Fruit fly (Drosophila melanogaster) whole organism, prepupa: ENCODE measurements around the gene CG7607.

Experiments
- Blimp-1 ChIP-seq: fragments of 200-800 bp; sonication (Bioruptor generic); optimal IDR thresholded peaks from 3 replicates; lab custom pipeline; 2017; ENCODE audit warnings: missing biosample characterization, missing genetic modification characterization, mild to moderate bottlenecking, moderate library complexity, missing genetic modification reagents
- CG10669 ChIP-seq: fragments of 200-800 bp; sonication (Bioruptor generic); optimal IDR thresholded peaks from 3 replicates; lab custom pipeline; 2018; ENCODE audit warnings: missing biosample characterization, mild to moderate bottlenecking, missing genetic modification characterization, moderate library complexity
- CG11762 ChIP-seq: fragments of 200-800 bp; sonication (Bioruptor generic); optimal IDR thresholded peaks from 3 replicates; lab custom pipeline; 2016; ENCODE audit warnings: missing biosample characterization, missing genetic modification characterization; ENCODE audit not compliant: insufficient read depth
- CG15336 ChIP-seq: fragments of 200-800 bp; sonication (Bioruptor generic); IDR thresholded peaks from 2 replicates; pipeline ENCODE4 v1.3.6; 2022; ENCODE audit warnings: missing biosample characterization, missing genetic modification characterization
- CG1621 ChIP-seq: fragments of 200-800 bp; sonication (Bioruptor generic); optimal IDR thresholded peaks from 3 replicates; lab custom pipeline; 2018; ENCODE audit warnings: missing biosample characterization, mild to moderate bottlenecking, missing genetic modification characterization
- CG16779 ChIP-seq: fragments of 200-800 bp; sonication (Bioruptor generic); optimal IDR thresholded peaks from 3 replicates; lab custom pipeline; 2017; ENCODE audit warnings: missing biosample characterization, mild to moderate bottlenecking, missing genetic modification characterization
- CG3032 ChIP-seq: fragments of 200-800 bp; optimal IDR thresholded peaks from 2 replicates; lab custom pipeline; 2019; ENCODE audit warnings: missing biosample characterization, mild to moderate bottlenecking, missing genetic modification characterization, moderate library complexity
- CG31627 ChIP-seq: fragments of 200-800 bp; sonication (Bioruptor generic); optimal IDR thresholded peaks from 3 replicates; lab custom pipeline; 2016; ENCODE audit warnings: missing biosample characterization, missing genetic modification characterization
- CG32006 ChIP-seq: fragments of 200-800 bp; sonication (Bioruptor generic); optimal IDR thresholded peaks from 3 replicates; lab custom pipeline; 2017; ENCODE audit warnings: missing biosample characterization, mild to moderate bottlenecking, missing genetic modification characterization
- CG34406 ChIP-seq: fragments of 200-800 bp; sonication (Bioruptor generic); optimal IDR thresholded peaks from 3 replicates; lab custom pipeline; 2016; ENCODE audit warnings: missing biosample characterization, missing genetic modification characterization
- CG3919 ChIP-seq: fragments of 200-800 bp; sonication (Bioruptor generic); optimal IDR thresholded peaks from 3 replicates; lab custom pipeline; 2016; ENCODE audit warnings: missing biosample characterization, missing genetic modification characterization
- CG4318 ChIP-seq: fragments of 200-800 bp; sonication (Bioruptor generic); optimal IDR thresholded peaks from 3 replicates; lab custom pipeline; 2017; ENCODE audit warnings: missing biosample characterization, mild to moderate bottlenecking, missing genetic modification characterization
- CG6163 ChIP-seq: fragments of 200-800 bp; sonication (Bioruptor generic); IDR thresholded peaks from 3 replicates; pipeline ENCODE4 v1.3.6; 2022; ENCODE audit warnings: missing biosample characterization, missing genetic modification characterization
- CG6276 ChIP-seq: fragments of 200-800 bp; sonication (Bioruptor generic); optimal IDR thresholded peaks from 2 replicates; lab custom pipeline; 2017; ENCODE audit warnings: missing biosample characterization, mild to moderate bottlenecking, missing genetic modification characterization
- CG6854 ChIP-seq: fragments of 200-800 bp; sonication (Bioruptor generic); optimal IDR thresholded peaks from 2 replicates; lab custom pipeline; 2017; ENCODE audit warnings: missing biosample characterization, mild to moderate bottlenecking, missing genetic modification characterization
- CG7368 ChIP-seq: fragments of 200-800 bp; sonication (Bioruptor generic); optimal IDR thresholded peaks from 3 replicates; lab custom pipeline; 2016; ENCODE audit warnings: missing biosample characterization, missing genetic modification characterization
- CG8119 ChIP-seq: fragments of 200-800 bp; sonication (Bioruptor generic); IDR thresholded peaks from 3 replicates; pipeline ENCODE4 v1.3.6; 2022; ENCODE audit warnings: missing biosample characterization, missing genetic modification characterization
- CG8319 ChIP-seq: fragments of 200-800 bp; sonication (Bioruptor generic); optimal IDR thresholded peaks from 3 replicates; lab custom pipeline; 2016; ENCODE audit warnings: missing biosample characterization, missing genetic modification characterization
- CG8632 ChIP-seq: fragments of 200-800 bp; sonication (Bioruptor generic); optimal IDR thresholded peaks from 3 replicates; lab custom pipeline; 2016; ENCODE audit warnings: missing biosample characterization, missing genetic modification characterization
- CG9139 ChIP-seq: fragments of 200-800 bp; sonication (Bioruptor generic); optimal IDR thresholded peaks from 3 replicates; lab custom pipeline; 2017; ENCODE audit warnings: missing biosample characterization, mild to moderate bottlenecking, missing genetic modification characterization
- Eip78C ChIP-seq: fragments of 200-800 bp; sonication (Bioruptor generic); peaks from one replicate; lab custom pipeline; 2016; ENCODE audit warnings: missing biosample characterization, missing genetic modification characterization
- Eip93F ChIP-seq: fragments of 200-800 bp; sonication (Bioruptor generic); optimal IDR thresholded peaks from 2 replicates; lab custom pipeline; 2016; ENCODE audit warnings: missing biosample characterization, mild to moderate bottlenecking, missing genetic modification characterization
- Ets21C ChIP-seq: fragments of 200-800 bp; sonication (Bioruptor generic); optimal IDR thresholded peaks from 3 replicates; lab custom pipeline; 2016; ENCODE audit warnings: missing biosample characterization, missing genetic modification characterization
- Ets96B ChIP-seq: fragments of 200-800 bp; optimal IDR thresholded peaks from 2 replicates; lab custom pipeline; 2019; ENCODE audit warnings: missing biosample characterization, mild to moderate bottlenecking, missing genetic modification characterization, moderate library complexity
- Gug ChIP-seq: fragments of 200-800 bp; sonication (Bioruptor generic); IDR thresholded peaks from 2 replicates; pipeline ENCODE4 v1.3.6; 2022; ENCODE audit warnings: missing biosample characterization, missing genetic modification characterization
- Hr38 ChIP-seq: sonication (Bioruptor generic); optimal IDR thresholded peaks from 2 replicates; lab custom pipeline; 2016; ENCODE audit warnings: missing biosample characterization, missing genetic modification characterization
- Hr4 ChIP-seq: fragments of 200-800 bp; sonication (Bioruptor generic); optimal IDR thresholded peaks from 3 replicates; lab custom pipeline; 2016; ENCODE audit warnings: missing biosample characterization, missing genetic modification characterization
- Lpt ChIP-seq: fragments of 200-800 bp; sonication (Bioruptor generic); optimal IDR thresholded peaks from 3 replicates; lab custom pipeline; 2016; ENCODE audit warnings: missing biosample characterization, missing genetic modification characterization
- Met ChIP-seq: fragments of 200-800 bp; sonication (Bioruptor generic); optimal IDR thresholded peaks from 3 replicates; lab custom pipeline; 2016; ENCODE audit warnings: missing biosample characterization, missing genetic modification characterization
- OdsH ChIP-seq: fragments of 200-800 bp; sonication (Bioruptor generic); optimal IDR thresholded peaks from 3 replicates; lab custom pipeline; 2016; ENCODE audit warnings: missing biosample characterization, missing genetic modification characterization
- Smox ChIP-seq: fragments of 200-800 bp; sonication (Bioruptor generic); optimal IDR thresholded peaks from 3 replicates; lab custom pipeline; 2016; ENCODE audit warnings: missing biosample characterization, missing genetic modification characterization
- Sox102F ChIP-seq: fragments of 200-800 bp; sonication (Bioruptor generic); optimal IDR thresholded peaks from 2 replicates; lab custom pipeline; 2016; ENCODE audit warnings: missing biosample characterization, mild to moderate bottlenecking, missing genetic modification characterization
- Sox14 ChIP-seq: fragments of 200-800 bp; sonication (Bioruptor generic); optimal IDR thresholded peaks from 3 replicates; lab custom pipeline; 2016; ENCODE audit warnings: missing biosample characterization, missing genetic modification characterization
- dac ChIP-seq: fragments of 200-800 bp; sonication (Bioruptor generic); optimal IDR thresholded peaks from 2 replicates; lab custom pipeline; 2017; ENCODE audit warnings: missing biosample characterization, mild to moderate bottlenecking, missing genetic modification characterization
- dsx ChIP-seq: fragments of 200-800 bp; optimal IDR thresholded peaks from 3 replicates; lab custom pipeline; 2019; ENCODE audit warnings: missing biosample characterization, mild to moderate bottlenecking, missing genetic modification characterization, moderate library complexity; ENCODE audit not compliant: poor library complexity, severe bottlenecking
- eg ChIP-seq: fragments of 200-800 bp; sonication (Bioruptor generic); IDR thresholded peaks from 3 replicates; pipeline ENCODE4 v1.3.6; 2022; ENCODE audit warnings: missing biosample characterization, missing genetic modification characterization
- esn ChIP-seq: fragments of 200-800 bp; sonication (Bioruptor generic); optimal IDR thresholded peaks from 2 replicates; lab custom pipeline; 2016; ENCODE audit warnings: missing biosample characterization, mild to moderate bottlenecking, missing genetic modification characterization, moderate library complexity
- fd85E ChIP-seq: fragments of 200-800 bp; sonication (Bioruptor generic); optimal IDR thresholded peaks from 3 replicates; lab custom pipeline; 2016; ENCODE audit warnings: missing biosample characterization, missing genetic modification characterization
- fkh ChIP-seq: fragments of 200-800 bp; sonication (Bioruptor generic); optimal IDR thresholded peaks from 3 replicates; lab custom pipeline; 2017; ENCODE audit warnings: missing biosample characterization, mild to moderate bottlenecking, missing genetic modification characterization, moderate library complexity
- net ChIP-seq: fragments of 200-800 bp; sonication (Bioruptor generic); optimal IDR thresholded peaks from 3 replicates; lab custom pipeline; 2016; ENCODE audit warnings: missing biosample characterization, missing genetic modification characterization
- pdm3 ChIP-seq: fragments of 200-800 bp; sonication (Bioruptor generic); optimal IDR thresholded peaks from 3 replicates; lab custom pipeline; 2016; ENCODE audit warnings: missing biosample characterization, missing genetic modification characterization
- salr ChIP-seq, 2 experiments: fragments of 200-800 bp; sonication (Bioruptor generic); optimal IDR thresholded peaks; 3 replicates each; lab custom pipeline; 2016 to 2018; ENCODE audit warnings: missing biosample characterization in 2 of 2, missing genetic modification characterization in 2 of 2, mild to moderate bottlenecking in 1 of 2
- spab ChIP-seq: fragments of 200-800 bp; sonication (Bioruptor generic); optimal IDR thresholded peaks from 2 replicates; lab custom pipeline; 2017; ENCODE audit warnings: missing biosample characterization, mild to moderate bottlenecking, missing genetic modification characterization, missing genetic modification reagents
- topi ChIP-seq: fragments of 200-800 bp; sonication (Bioruptor generic); optimal IDR thresholded peaks from 3 replicates; lab custom pipeline; 2016; ENCODE audit warnings: missing biosample characterization, missing genetic modification characterization
- vri ChIP-seq: fragments of 200-800 bp; sonication (Bioruptor generic); optimal IDR thresholded peaks from 3 replicates; lab custom pipeline; 2016; ENCODE audit warnings: missing biosample characterization, mild to moderate bottlenecking, missing genetic modification characterization

Gene CG7607

dm6 chr3L:11155380-11155779, 44.0 kb upstream of the CG7607 start (continued):
- TF ChIP-seq Ets21C = no peak
- TF ChIP-seq CG15336 = peak; percentile 85
- TF ChIP-seq CG8119 (GFP tag; lab: Robert Waterston, UW) = peak; percentile 82; the same call in 2 of the 3 replicates
- TF ChIP-seq CG3032 (tag; lab: Kevin White, UChicago) = peak; percentile 5
- peak; percentile 38 for TF ChIP-seq CG31627
- TF ChIP-seq pdm3 = peak; percentile 62
- TF ChIP-seq, all 60 proteins: peak for 31

DNA sequence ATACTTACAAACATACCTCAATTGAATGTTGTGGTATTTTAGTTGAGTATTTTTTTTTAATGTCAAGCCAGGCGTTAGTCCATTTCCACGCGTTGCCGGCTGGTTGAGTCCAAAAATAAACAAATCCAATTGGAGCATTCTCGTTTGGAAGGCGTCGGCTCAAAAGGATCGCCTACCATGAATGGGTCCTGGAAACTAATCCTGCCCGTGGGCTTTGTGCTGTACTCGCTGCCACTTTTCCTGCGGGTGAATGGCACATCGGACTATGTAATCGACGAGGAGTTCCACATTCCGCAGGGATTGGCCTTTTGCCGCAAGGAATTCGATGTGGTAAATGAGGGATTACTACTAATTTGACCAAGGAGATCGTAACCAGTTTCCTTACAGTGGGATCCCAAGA, 34.5 kb upstream of the CG7607 start, which contains the start of gene Alg10:
Alg10 (plus strand) TSS at position 73 of the 400 bp plus-strand sequence.
- TF ChIP-seq fkh (GFP tag; lab: Kevin White, UChicago) (peak; percentile 57), CG8632 (GFP tag; lab: Kevin White, UChicago) (no peak)
- TF ChIP-seq, all 60 proteins: peak for 1

DNA sequence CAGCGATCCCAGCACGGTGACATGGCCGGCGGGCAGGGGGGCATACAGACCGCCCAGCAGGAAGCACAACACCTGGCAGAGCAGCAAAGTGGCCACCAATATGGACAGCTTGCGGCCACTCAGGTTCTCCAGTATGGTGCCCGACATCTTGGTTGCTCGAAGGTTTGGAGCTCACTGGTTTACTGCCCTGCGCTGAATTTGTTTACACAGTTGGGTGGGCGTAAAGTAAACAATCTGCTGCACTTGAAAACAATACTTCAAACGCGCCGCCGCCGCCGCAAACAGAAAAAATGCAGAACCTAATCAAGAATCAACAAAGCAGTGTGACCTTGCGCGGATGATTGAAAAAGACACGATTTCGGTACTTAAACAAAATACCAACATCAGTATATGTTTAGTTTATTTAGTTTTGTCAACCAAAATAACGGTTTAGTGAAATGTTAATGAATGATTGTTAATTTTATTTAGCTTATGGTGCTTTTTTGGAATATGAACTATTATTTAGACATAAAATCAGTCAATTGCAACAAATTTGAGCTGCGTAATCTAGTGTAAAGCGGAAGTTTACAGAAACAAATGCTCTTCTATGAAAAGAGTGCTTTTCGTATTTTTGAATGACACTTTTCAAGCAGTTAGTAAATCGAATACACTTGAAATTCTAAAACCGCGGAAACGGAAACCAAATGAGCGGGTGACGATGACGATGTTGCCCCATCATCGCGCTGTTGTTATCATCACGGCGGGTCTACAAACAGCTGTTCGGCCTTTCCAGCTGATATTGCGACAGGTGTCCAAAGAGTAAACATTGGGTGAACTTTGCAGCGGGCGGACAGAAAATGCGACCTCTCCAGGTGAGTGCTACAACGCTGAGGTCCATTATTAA, 29.9 kb upstream of the CG7607 start, which contains the start of the genes wls and Adck5:
wls (minus strand) TSS at position 327 of the 883 bp plus-strand sequence.
Adck5 (plus strand) TSS at position 519 of the 883 bp plus-strand sequence.
- 0 out of 2 replicates have a peak, but pooled peaks have one; percentile 19 for TF ChIP-seq CG15336
- TF ChIP-seq CG6276 (GFP tag; lab: Kevin White, UChicago) = no peak
- TF ChIP-seq CG11762 (GFP tag; lab: Kevin White, UChicago) = peak; percentile 6
- no peak for TF ChIP-seq dsx (GFP tag; lab: Kevin White, UChicago)
- no peak for TF ChIP-seq OdsH (GFP tag; lab: Kevin White, UChicago)
- TF ChIP-seq topi (GFP tag; lab: Kevin White, UChicago) = peak; percentile 66
- no peak for TF ChIP-seq pdm3
- peak; percentile 38 for TF ChIP-seq CG31627
- TF ChIP-seq Blimp-1 = peak; percentile 62
- no peak for TF ChIP-seq Eip93F
- no peak for TF ChIP-seq Hr38
- peak; percentile 76 for TF ChIP-seq net (GFP tag; lab: Kevin White, UChicago)
- peak; percentile 66 for TF ChIP-seq CG7368 (GFP tag; lab: Kevin White, UChicago)
- peak in 1 of 2 experiments; percentile 50 for TF ChIP-seq salr (GFP tag; optimal IDR thresholded peaks at IDR 0.05; lab: Kevin White, UChicago)
- no peak for TF ChIP-seq CG32006 (GFP tag; lab: Kevin White, UChicago)
- TF ChIP-seq CG8119 (GFP tag; lab: Robert Waterston, UW) = no peak
- TF ChIP-seq Lpt = no peak
- peak; percentile 46 for TF ChIP-seq fd85E (GFP tag; lab: Kevin White, UChicago)
- TF ChIP-seq fkh (GFP tag; lab: Kevin White, UChicago) = peak; percentile 84
- peak; percentile 34 for TF ChIP-seq CG16779 (tag; lab: Kevin White, UChicago)
- TF ChIP-seq Ets96B (tag; lab: Kevin White, UChicago) = no peak
- TF ChIP-seq eg (GFP tag; lab: Robert Waterston, UW) = peak; percentile 70
- no peak for TF ChIP-seq spab (GFP tag; lab: Kevin White, UChicago)
- peak; percentile 61 for TF ChIP-seq CG1621
- peak; percentile 35 for TF ChIP-seq CG8319 (GFP tag; lab: Kevin White, UChicago)
- TF ChIP-seq CG3919 (GFP tag; lab: Kevin White, UChicago) = peak; percentile 75
- TF ChIP-seq Smox (GFP tag; lab: Kevin White, UChicago) = no peak
- TF ChIP-seq esn (GFP tag; lab: Kevin White, UChicago) = peak; percentile 82
- no peak for TF ChIP-seq dac
- TF ChIP-seq Met (GFP tag; lab: Kevin White, UChicago) = no peak
- TF ChIP-seq Eip78C (GFP tag; lab: Kevin White, UChicago) = peak; percentile 87
- TF ChIP-seq Sox102F (GFP tag; lab: Kevin White, UChicago) = peak; percentile 70
- TF ChIP-seq CG10669 (GFP tag; lab: Kevin White, UChicago) = no peak
- no peak for TF ChIP-seq Sox14 (GFP tag; lab: Kevin White, UChicago)
- peak; percentile 71 for TF ChIP-seq CG6163 (GFP tag; lab: Robert Waterston, UW)
- TF ChIP-seq CG6854 (GFP tag; lab: Kevin White, UChicago) = peak; percentile 67
- no peak for TF ChIP-seq CG4318 (GFP tag; lab: Kevin White, UChicago)
- TF ChIP-seq Hr4 = no peak
- TF ChIP-seq vri (GFP tag; lab: Kevin White, UChicago) = no peak
- peak; percentile 45 for TF ChIP-seq CG9139 (GFP tag; lab: Kevin White, UChicago)
- no peak for TF ChIP-seq Gug
- peak; percentile 52 for TF ChIP-seq CG8632 (GFP tag; lab: Kevin White, UChicago)
- peak; percentile 67 for TF ChIP-seq CG34406 (GFP tag; lab: Kevin White, UChicago)
